Fruit fly (Drosophila melanogaster) whole organism, embryonic: ENCODE data around the gene CG10254.

ENCODE experiments used
- Ada2b ChIP-seq: fragments of 200-800 bp; sonication (Bioruptor generic); IDR thresholded peaks from 2 replicates; pipeline ENCODE4 v1.3.6; 2022; ENCODE audit warnings: missing biosample characterization, missing genetic modification characterization
- CG10543 ChIP-seq: fragments of 200-800 bp; sonication (Bioruptor generic); optimal IDR thresholded peaks from 3 replicates; lab custom pipeline; 2017; ENCODE audit warnings: missing biosample characterization, mild to moderate bottlenecking, missing genetic modification characterization, moderate library complexity
- CG12219 ChIP-seq: fragments of 200-800 bp; sonication (Bioruptor generic); optimal IDR thresholded peaks from 3 replicates; lab custom pipeline; 2018; ENCODE audit warnings: missing biosample characterization, mild to moderate bottlenecking, missing genetic modification characterization
- CG12236 ChIP-seq: fragments of 200-800 bp; sonication (Bioruptor generic); optimal IDR thresholded peaks from 2 replicates; lab custom pipeline; 2016; ENCODE audit warnings: missing biosample characterization, missing genetic modification characterization
- CG15073 ChIP-seq: fragments of 200-800 bp; sonication (Bioruptor generic); optimal IDR thresholded peaks from 2 replicates; lab custom pipeline; 2016; ENCODE audit warnings: missing biosample characterization, missing genetic modification characterization
- CG15514 ChIP-seq: fragments of 200-800 bp; sonication (Bioruptor generic); optimal IDR thresholded peaks from 3 replicates; lab custom pipeline; 2017; ENCODE audit warnings: missing biosample characterization, missing genetic modification characterization, mild to moderate bottlenecking, moderate library complexity, missing genetic modification reagents
- CG17385 ChIP-seq: fragments of 200-800 bp; sonication (Bioruptor generic); optimal IDR thresholded peaks from 3 replicates; lab custom pipeline; 2018; ENCODE audit warnings: missing biosample characterization, mild to moderate bottlenecking, missing genetic modification characterization
- CG17912 ChIP-seq: fragments of 200-800 bp; sonication (Bioruptor generic); optimal IDR thresholded peaks from 2 replicates; lab custom pipeline; 2018; ENCODE audit warnings: missing biosample characterization, mild to moderate bottlenecking, missing genetic modification characterization
- CG18764 ChIP-seq: fragments of 200-800 bp; sonication (Bioruptor generic); optimal IDR thresholded peaks from 3 replicates; lab custom pipeline; 2016; ENCODE audit warnings: missing biosample characterization, missing genetic modification characterization
- CG31365 ChIP-seq: fragments of 200-800 bp; sonication (Bioruptor generic); optimal IDR thresholded peaks from 2 replicates; lab custom pipeline; 2018; ENCODE audit warnings: missing biosample characterization, mild to moderate bottlenecking, missing genetic modification characterization
- CG32532 ChIP-seq: fragments of 200-800 bp; sonication (Bioruptor generic); IDR thresholded peaks from 2 replicates; pipeline ENCODE4 v1.3.6; 2022; ENCODE audit warnings: missing biosample characterization, missing genetic modification characterization
- CG4282 ChIP-seq: fragments of 200-800 bp; sonication (Bioruptor generic); optimal IDR thresholded peaks from 2 replicates; lab custom pipeline; 2016; ENCODE audit warnings: missing biosample characterization, missing genetic modification characterization
- CG4617 ChIP-seq: fragments of 200-800 bp; sonication (Bioruptor generic); optimal IDR thresholded peaks from 3 replicates; lab custom pipeline; 2016; ENCODE audit warnings: missing biosample characterization, missing genetic modification characterization, borderline replicate concordance
- CG6272 ChIP-seq: fragments of 200-800 bp; sonication (Bioruptor generic); IDR thresholded peaks from 2 replicates; pipeline ENCODE4 v1.3.6; 2022; ENCODE audit warnings: missing biosample characterization, missing genetic modification characterization
- CG7372 ChIP-seq: fragments of 200-800 bp; sonication (Bioruptor generic); IDR thresholded peaks from 2 replicates; pipeline ENCODE4 v1.3.6; 2022; ENCODE audit warnings: missing biosample characterization, missing genetic modification characterization
- CG7745 ChIP-seq: fragments of 200-800 bp; sonication (Bioruptor generic); optimal IDR thresholded peaks from 2 replicates; lab custom pipeline; 2018; ENCODE audit warnings: missing biosample characterization, mild to moderate bottlenecking, missing genetic modification characterization, moderate library complexity
- CG7786 ChIP-seq: fragments of 200-800 bp; sonication (Bioruptor generic); optimal IDR thresholded peaks from 2 replicates; lab custom pipeline; 2016; ENCODE audit warnings: missing biosample characterization, missing genetic modification characterization
- CG7928 ChIP-seq: fragments of 200-800 bp; sonication (Bioruptor generic); optimal IDR thresholded peaks from 2 replicates; lab custom pipeline; 2017; ENCODE audit warnings: missing biosample characterization, mild to moderate bottlenecking, missing genetic modification characterization
- CG8388 ChIP-seq: fragments of 200-800 bp; sonication (Bioruptor generic); optimal IDR thresholded peaks from 2 replicates; lab custom pipeline; 2019; ENCODE audit warnings: missing biosample characterization, mild to moderate bottlenecking, missing genetic modification characterization, moderate library complexity
- CG9437 ChIP-seq: fragments of 200-800 bp; sonication (Bioruptor generic); optimal IDR thresholded peaks from 2 replicates; lab custom pipeline; 2018; ENCODE audit warnings: missing biosample characterization, mild to moderate bottlenecking, missing genetic modification characterization
- CG9932 ChIP-seq: fragments of 200-800 bp; sonication (Bioruptor generic); IDR thresholded peaks from 2 replicates; pipeline ENCODE4 v1.3.6; 2022; ENCODE audit warnings: missing biosample characterization, missing genetic modification characterization
- ERR ChIP-seq: fragments of 200-800 bp; sonication (Bioruptor generic); optimal IDR thresholded peaks from 2 replicates; lab custom pipeline; 2016; ENCODE audit warnings: missing biosample characterization, missing genetic modification characterization
- Mes4 ChIP-seq: fragments of 200-800 bp; sonication (Bioruptor generic); optimal IDR thresholded peaks from 2 replicates; lab custom pipeline; 2016; ENCODE audit warnings: missing biosample characterization, missing genetic modification characterization
- Myb ChIP-seq: fragments of 200-800 bp; sonication (Bioruptor generic); optimal IDR thresholded peaks from 2 replicates; lab custom pipeline; 2016; ENCODE audit warnings: missing biosample characterization, missing genetic modification characterization
- NfI ChIP-seq: fragments of 200-800 bp; sonication (Bioruptor generic); optimal IDR thresholded peaks from 3 replicates; lab custom pipeline; 2018; ENCODE audit warnings: missing biosample characterization, mild to moderate bottlenecking, missing genetic modification characterization, moderate library complexity
- Optix ChIP-seq: fragments of 200-800 bp; sonication (Bioruptor generic); IDR thresholded peaks from 3 replicates; pipeline ENCODE4 v1.3.6; 2022; ENCODE audit warnings: missing biosample characterization, missing genetic modification characterization
- ac ChIP-seq: fragments of 200-800 bp; sonication (Bioruptor generic); optimal IDR thresholded peaks from 3 replicates; lab custom pipeline; 2017; ENCODE audit warnings: missing biosample characterization, mild to moderate bottlenecking, missing genetic modification characterization
- ara ChIP-seq: fragments of 200-800 bp; sonication (Bioruptor generic); IDR thresholded peaks from 2 replicates; pipeline ENCODE4 v1.3.6; 2022; ENCODE audit warnings: missing biosample characterization, missing genetic modification characterization
- dimm ChIP-seq: fragments of 200-800 bp; sonication (Bioruptor generic); IDR thresholded peaks from 2 replicates; pipeline ENCODE4 v1.3.6; 2022; ENCODE audit warnings: missing biosample characterization, missing genetic modification characterization
- disco-r ChIP-seq: fragments of 200-800 bp; sonication (Bioruptor generic); optimal IDR thresholded peaks from 2 replicates; lab custom pipeline; 2016; ENCODE audit warnings: missing biosample characterization, missing genetic modification characterization
- dmrt99B ChIP-seq: fragments of 200-800 bp; sonication (Bioruptor generic); optimal IDR thresholded peaks from 2 replicates; lab custom pipeline; 2018; ENCODE audit warnings: missing biosample characterization, mild to moderate bottlenecking, missing genetic modification characterization, moderate library complexity
- ems ChIP-seq: fragments of 200-800 bp; sonication (Bioruptor generic); optimal IDR thresholded peaks from 3 replicates; lab custom pipeline; 2016; ENCODE audit warnings: missing biosample characterization, missing genetic modification characterization
- exex ChIP-seq: fragments of 200-800 bp; sonication (Bioruptor generic); optimal IDR thresholded peaks from 4 replicates; lab custom pipeline; 2018; ENCODE audit warnings: missing biosample characterization, mild to moderate bottlenecking, missing genetic modification characterization, moderate library complexity
- grau ChIP-seq: fragments of 200-800 bp; optimal IDR thresholded peaks from 3 replicates; lab custom pipeline; 2019; ENCODE audit warnings: missing biosample characterization, mild to moderate bottlenecking, missing genetic modification characterization, moderate library complexity
- gsb-n ChIP-seq: fragments of 200-800 bp; sonication (Bioruptor generic); optimal IDR thresholded peaks from 3 replicates; lab custom pipeline; 2018; ENCODE audit warnings: missing biosample characterization, mild to moderate bottlenecking, missing genetic modification characterization
- gt ChIP-seq: fragments of 200-800 bp; sonication (Bioruptor generic); IDR thresholded peaks from 2 replicates; pipeline ENCODE4 v1.3.6; 2022; ENCODE audit warnings: missing biosample characterization, missing genetic modification characterization
- ind ChIP-seq: fragments of 200-800 bp; sonication (Bioruptor generic); optimal IDR thresholded peaks from 3 replicates; lab custom pipeline; 2016; ENCODE audit warnings: missing biosample characterization, missing genetic modification characterization
- kah ChIP-seq: fragments of 200-800 bp; sonication (Bioruptor generic); optimal IDR thresholded peaks from 2 replicates; lab custom pipeline; 2018; ENCODE audit warnings: missing biosample characterization, mild to moderate bottlenecking, missing genetic modification characterization
- ken ChIP-seq: fragments of 200-800 bp; sonication (Bioruptor generic); IDR thresholded peaks from 3 replicates; pipeline ENCODE4 v1.3.6; 2022; ENCODE audit warnings: missing biosample characterization, missing genetic modification characterization
- nerfin-2 ChIP-seq: fragments of 200-800 bp; sonication (Bioruptor generic); IDR thresholded peaks from 2 replicates; pipeline ENCODE4 v1.3.6; 2022; ENCODE audit warnings: missing biosample characterization, missing genetic modification characterization; ENCODE audit not compliant: partially characterized antibody
- odd ChIP-seq: fragments of 200-800 bp; sonication (Bioruptor generic); optimal IDR thresholded peaks from 2 replicates; lab custom pipeline; 2017; ENCODE audit warnings: missing biosample characterization, mild to moderate bottlenecking, missing genetic modification characterization
- pan ChIP-seq, 4 experiments: fragments of >200 bp in 3 of 4; fragments of 200-800 bp in 1 of 4; sonication (Bioruptor generic) in 1 of 4; optimal IDR thresholded peaks in 3 of 4; IDR thresholded peaks in 1 of 4; 2 replicates each; pipeline versions ENCODE4 v1.3.6 to Lab custom; 2017 to 2022; ENCODE audit warnings: missing biosample characterization in 2 of 4, missing genetic modification characterization in 2 of 4, mixed read lengths in 1 of 4
- pita ChIP-seq: fragments of 200-800 bp; sonication (Bioruptor generic); optimal IDR thresholded peaks from 2 replicates; lab custom pipeline; 2017; ENCODE audit warnings: missing biosample characterization, mild to moderate bottlenecking, missing genetic modification characterization
- pum ChIP-seq: fragments of 200-800 bp; sonication (Bioruptor generic); optimal IDR thresholded peaks from 2 replicates; lab custom pipeline; 2016; ENCODE audit warnings: missing biosample characterization, missing genetic modification characterization
- repo ChIP-seq: fragments of 200-800 bp; sonication (Bioruptor generic); optimal IDR thresholded peaks from 2 replicates; lab custom pipeline; 2016; ENCODE audit warnings: missing biosample characterization, missing genetic modification characterization
- salm ChIP-seq: fragments of 200-800 bp; sonication (Bioruptor generic); optimal IDR thresholded peaks from 2 replicates; lab custom pipeline; 2018; ENCODE audit warnings: missing biosample characterization, mild to moderate bottlenecking, missing genetic modification characterization
- schlank ChIP-seq: fragments of 200-800 bp; sonication (Bioruptor generic); optimal IDR thresholded peaks from 2 replicates; lab custom pipeline; 2018; ENCODE audit warnings: missing biosample characterization, mild to moderate bottlenecking, missing genetic modification characterization
- sob ChIP-seq: fragments of 200-800 bp; sonication (Bioruptor generic); IDR thresholded peaks from 2 replicates; pipeline ENCODE4 v1.3.6; 2022; ENCODE audit warnings: missing biosample characterization, missing genetic modification characterization
- tgo ChIP-seq: fragments of 200-800 bp; sonication (Bioruptor generic); IDR thresholded peaks from 3 replicates; pipeline ENCODE4 v1.3.6; 2022; ENCODE audit warnings: missing biosample characterization, missing genetic modification characterization
- tio ChIP-seq: fragments of 200-800 bp; sonication (Bioruptor generic); optimal IDR thresholded peaks from 2 replicates; lab custom pipeline; 2017; ENCODE audit warnings: missing biosample characterization, missing genetic modification characterization, inconsistent platforms
- toy ChIP-seq: fragments of 200-800 bp; sonication (Bioruptor generic); IDR thresholded peaks from 2 replicates; pipeline ENCODE4 v1.3.6; 2022; ENCODE audit warnings: missing biosample characterization, missing genetic modification characterization
- usp ChIP-seq: fragments of >200 bp; optimal IDR thresholded peaks from 2 replicates; lab custom pipeline; 2017; ENCODE audit warnings: missing biosample characterization, missing genetic modification characterization

Gene CG10254

dm6 chr3R:23729066-23729465 is 34.3 kb upstream of the CG10254 start (continued):
- TF ChIP-seq Myb (GFP tag; lab: Kevin White, UChicago) (no peak), CG31365 (peak; percentile 37), CG8388 (no peak), CG12236 (GFP tag; lab: Kevin White, UChicago) (no peak), toy (GFP tag; lab: Robert Waterston, UW) (no peak), schlank (peak; percentile 75), salm (tag; lab: Kevin White, UChicago) (no peak), disco-r (GFP tag; lab: Kevin White, UChicago) (no peak), CG17385 (GFP tag; lab: Kevin White, UChicago) (peak; percentile 45), CG4617 (no peak), pita (GFP tag; lab: Kevin White, UChicago) (no peak), tio (GFP tag; lab: Kevin White, UChicago) (no peak), ems (GFP tag; lab: Kevin White, UChicago) (peak; percentile 26), Ada2b (no peak), pum (GFP tag; lab: Kevin White, UChicago) (no peak), CG9437 (GFP tag; lab: Kevin White, UChicago) (no peak), odd (peak; percentile 64), CG7928 (GFP tag; lab: Kevin White, UChicago) (no peak), repo (GFP tag; lab: Kevin White, UChicago) (no peak), NfI (peak; percentile 8), CG9932 (no peak), ERR (GFP tag; lab: Kevin White, UChicago) (peak; percentile 7), Mes4 (GFP tag; lab: Kevin White, UChicago) (no peak), Optix (no peak), gt (GFP tag; lab: Robert Waterston, UW) (no peak), dimm (GFP tag; lab: Robert Waterston, UW) (no peak), kah (GFP tag; lab: Kevin White, UChicago) (peak; percentile 24), CG7786 (GFP tag; lab: Kevin White, UChicago) (peak; percentile 34), CG7372 (GFP tag; lab: Robert Waterston, UW) (no peak), CG12219 (GFP tag; lab: Kevin White, UChicago) (peak; percentile 45)

dm6 chr3R:23728086-23728485 is 33.3 kb upstream of the CG10254 start:
- no peak for TF ChIP-seq exex
- TF ChIP-seq sob (GFP tag; lab: Robert Waterston, UW): 0 out of 2 replicates have a peak, but pooled peaks have one; percentile 6
- no peak for TF ChIP-seq usp (GFP tag; lab: Kevin White, UChicago)
- TF ChIP-seq ara (GFP tag; lab: Robert Waterston, UW): no peak
- no peak for TF ChIP-seq CG4282 (GFP tag; lab: Kevin White, UChicago)
- TF ChIP-seq CG32532 (GFP tag; lab: Robert Waterston, UW): 0 out of 2 replicates have a peak, but pooled peaks have one; percentile 18
- TF ChIP-seq ken: no peak
- TF ChIP-seq CG17912 (GFP tag; lab: Kevin White, UChicago): no peak
- TF ChIP-seq CG17385 (GFP tag; lab: Kevin White, UChicago): peak; percentile 45
- no peak for TF ChIP-seq CG7745 (tag; lab: Kevin White, UChicago)
- TF ChIP-seq CG15514: peak; percentile 28
- no peak for TF ChIP-seq grau (tag; lab: Kevin White, UChicago)
- TF ChIP-seq pan (optimal IDR thresholded peaks at IDR 0.05; lab: Kevin White, UChicago): no peak
- TF ChIP-seq pan (GFP tag; optimal IDR thresholded peaks at IDR 0.05 in 1 of 2, IDR thresholded peaks at IDR 0.05 in 1 of 2): no peak
- no peak for TF ChIP-seq tgo (GFP tag; lab: Robert Waterston, UW)
- no peak for TF ChIP-seq ind (GFP tag; lab: Kevin White, UChicago)
- peak; percentile 0 for TF ChIP-seq CG10543 (GFP tag; lab: Kevin White, UChicago)
- no peak for TF ChIP-seq gsb-n (tag; lab: Kevin White, UChicago)
- 0 out of 2 replicates have a peak, but pooled peaks have one; percentile 9 for TF ChIP-seq nerfin-2 (GFP tag; lab: Robert Waterston, UW)
- TF ChIP-seq CG6272 (GFP tag; lab: Robert Waterston, UW): no peak
- TF ChIP-seq CG15073 (GFP tag; lab: Kevin White, UChicago): no peak
- TF ChIP-seq dmrt99B (tag; lab: Kevin White, UChicago): no peak
- TF ChIP-seq CG18764 (GFP tag; lab: Kevin White, UChicago): no peak
- no peak for TF ChIP-seq ac
